Fruit fly (Drosophila melanogaster): Measurements from ENCODE around the gene cher.

dm6 chr3R:17048867-17049266 is 76.3 kb downstream of the cher start:
- TF ChIP-seq psq (optimal IDR thresholded peaks at IDR 0.05) (no peak), h (optimal IDR thresholded peaks at IDR 0.05) (no peak), insv (optimal IDR thresholded peaks at IDR 0.05) (no peak), ttk (optimal IDR thresholded peaks at IDR 0.05) (no peak)
